Fruit fly (Drosophila melanogaster) S2 (cell line): ENCODE data around the gene CG32718.

Experiments used
- CG8478 ChIP-seq: fragments of >200 bp; optimal IDR thresholded peaks from 2 replicates; lab custom pipeline; 2018
- CTCF ChIP-seq, 2 experiments: fragments of >200 bp; optimal IDR thresholded peaks; 2 replicates each; lab custom pipeline; 2018

DNA sequence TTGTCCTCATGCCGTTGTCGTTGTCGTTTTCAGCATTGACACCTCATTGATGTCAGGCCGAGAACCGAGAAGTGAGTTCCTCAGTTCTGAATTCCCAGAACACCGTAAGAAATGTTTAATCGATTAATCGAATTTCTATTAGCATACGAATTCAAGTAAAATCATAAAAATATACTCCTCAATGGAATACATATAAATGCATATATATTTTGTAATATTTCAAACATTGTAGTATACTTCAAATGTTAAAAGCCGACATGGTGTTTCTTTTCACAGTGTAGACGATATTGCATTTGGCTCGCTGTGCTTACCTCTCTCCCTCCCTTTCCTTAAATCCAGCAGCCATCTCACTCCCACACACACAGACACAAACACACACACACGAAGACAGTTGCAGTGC lies 23.1 kb downstream of the CG32718 start:
- TF ChIP-seq CG8478 (lab: Kevin White, UChicago), result no peak
- no peak for TF ChIP-seq CTCF (optimal IDR thresholded peaks at IDR 0.05; lab: Kevin White, UChicago)
